Fruit fly (Drosophila melanogaster): ENCODE results near the gene Alg9.

DNA sequence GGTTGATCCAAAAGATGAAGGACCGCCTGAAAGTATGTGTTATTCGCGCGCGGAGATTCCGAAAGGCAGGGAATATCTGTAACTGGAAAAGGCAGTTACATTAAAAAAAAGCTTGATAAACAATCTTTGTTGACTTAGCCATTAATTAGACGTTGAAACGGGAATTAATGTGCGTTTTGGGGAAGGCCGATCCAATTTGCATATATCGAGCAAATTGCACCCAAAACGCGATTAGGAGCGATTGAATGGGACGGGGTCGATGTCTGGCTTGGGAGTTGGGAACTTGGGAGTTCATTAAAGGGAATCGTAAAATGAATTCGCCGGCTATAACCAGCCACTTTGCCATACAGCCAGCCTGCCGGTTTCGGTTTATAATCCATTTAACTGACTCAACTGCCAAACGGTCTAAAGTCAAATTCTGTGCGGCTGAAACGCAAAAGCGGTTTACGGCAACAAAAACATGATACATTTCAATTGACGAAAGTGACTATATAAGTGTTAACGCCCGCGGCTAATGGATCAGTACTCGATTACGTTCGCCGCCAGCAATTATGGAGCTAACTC, 20.2 kb downstream of the Alg9 start, which contains the start of gene CG11854:
- TF ChIP-seq CG17806 (tag; optimal IDR thresholded peaks at IDR 0.05), result no peak
- TF ChIP-seq Snoo (tag; optimal IDR thresholded peaks at IDR 0.05), result no peak
- TF ChIP-seq CG15710 (tag; optimal IDR thresholded peaks at IDR 0.05), result no peak
- no peak for TF ChIP-seq gl (tag; optimal IDR thresholded peaks at IDR 0.05)
